Worm (Caenorhabditis elegans) whole organism, young adult: ENCODE data around the gene F23F12.13.

Source experiments
- B0336.3 ChIP-seq: fragments of 200-800 bp; sonication (Bioruptor generic); IDR thresholded peaks from 2 replicates; pipeline ENCODE4 v1.3.6; 2022; ENCODE audit warnings: missing genetic modification characterization, missing compliant biosample characterization
- F22D6.2 ChIP-seq: sonication (generic microtip); optimal IDR thresholded peaks from 2 replicates; lab custom pipeline; 2016; ENCODE audit warnings: mild to moderate bottlenecking, missing genetic modification characterization, missing compliant biosample characterization
- F23B12.7 ChIP-seq: sonication (generic microtip); optimal IDR thresholded peaks from 2 replicates; lab custom pipeline; 2017; ENCODE audit warnings: missing genetic modification characterization, mild to moderate bottlenecking, missing compliant biosample characterization, antibody characterized with exemption, moderate library complexity; ENCODE audit not compliant: insufficient read depth
- F37B4.10 ChIP-seq: fragments of 200-800 bp; sonication (Bioruptor generic); IDR thresholded peaks from 2 replicates; pipeline ENCODE4 v1.3.6; 2022; ENCODE audit warnings: missing genetic modification characterization, missing compliant biosample characterization
- K11D2.4 ChIP-seq: fragments of 200-800 bp; sonication (Bioruptor generic); IDR thresholded peaks from 2 replicates; pipeline ENCODE4 v1.3.6; 2022; ENCODE audit warnings: missing genetic modification reagents, missing genetic modification characterization, missing compliant biosample characterization
- K12H6.12 ChIP-seq: fragments of 200-800 bp; sonication (Bioruptor generic); optimal IDR thresholded peaks from 2 replicates; lab custom pipeline; 2018; ENCODE audit warnings: mild to moderate bottlenecking, missing genetic modification characterization, missing compliant biosample characterization
- Y53G8AR.9 ChIP-seq: fragments of 200-800 bp; sonication (Bioruptor generic); conservative IDR thresholded peaks from 2 replicates; pipeline ENCODE4 v1.3.6; 2022; ENCODE audit warnings: missing genetic modification reagents, missing genetic modification characterization, missing compliant biosample characterization
- Y56A3A.18 ChIP-seq: fragments of 200-800 bp; sonication (Bioruptor generic); IDR thresholded peaks from 2 replicates; pipeline ENCODE4 v1.3.6; 2022; ENCODE audit warnings: missing genetic modification reagents, missing genetic modification characterization, missing compliant biosample characterization
- ama-1 ChIP-seq, 3 experiments: fragments of 150-350 bp in 1 of 3; sonication (generic microtip) in 2 of 3; optimal IDR thresholded peaks; 2 replicates each; lab custom pipeline; 2014 to 2018; ENCODE audit warnings: missing biosample characterization in 2 of 3, missing genetic modification characterization in 2 of 3, missing genetic modification reagents in 2 of 3
- athp-1 ChIP-seq: sonication (generic microtip); optimal IDR thresholded peaks from 2 replicates; lab custom pipeline; 2017; ENCODE audit warnings: mild to moderate bottlenecking, missing genetic modification characterization, missing compliant biosample characterization
- attf-5 ChIP-seq: fragments of 200-800 bp; sonication (Bioruptor generic); optimal IDR thresholded peaks from 2 replicates; lab custom pipeline; 2018; ENCODE audit warnings: mild to moderate bottlenecking, missing genetic modification characterization, missing compliant biosample characterization
- attf-6 ChIP-seq: fragments of 200-800 bp; sonication (Bioruptor generic); IDR thresholded peaks from 2 replicates; pipeline ENCODE4 v1.3.6; 2022; ENCODE audit warnings: missing genetic modification reagents, missing genetic modification characterization, missing compliant biosample characterization
- bed-2 ChIP-seq: fragments of 200-800 bp; sonication (Bioruptor generic); IDR thresholded peaks from 2 replicates; pipeline ENCODE4 v1.3.6; 2022; ENCODE audit warnings: missing genetic modification reagents, missing genetic modification characterization, missing compliant biosample characterization
- cebp-1 ChIP-seq, 2 experiments: fragments of 200-800 bp in 1 of 2; sonication (Bioruptor generic) in 1 of 2; sonication (generic microtip) in 1 of 2; IDR thresholded peaks in 1 of 2; optimal IDR thresholded peaks in 1 of 2; 2 replicates each; pipeline versions ENCODE4 v1.3.6 to Lab custom; 2017 to 2022; ENCODE audit warnings: missing compliant biosample characterization in 2 of 2, missing genetic modification characterization in 2 of 2, mild to moderate bottlenecking in 1 of 2, missing genetic modification reagents in 1 of 2, moderate library complexity in 1 of 2
- cebp-2 ChIP-seq: fragments of 200-800 bp; sonication (Bioruptor generic); IDR thresholded peaks from 2 replicates; pipeline ENCODE4 v1.3.6; 2022; ENCODE audit warnings: missing genetic modification characterization, missing compliant biosample characterization
- ceh-100 ChIP-seq: fragments of 200-800 bp; sonication (Bioruptor generic); IDR thresholded peaks from 2 replicates; pipeline ENCODE4 v1.3.6; 2022; ENCODE audit warnings: missing genetic modification reagents, missing genetic modification characterization, missing compliant biosample characterization
- die-1 ChIP-seq: sonication (generic microtip); optimal IDR thresholded peaks from 2 replicates; lab custom pipeline; 2016; ENCODE audit warnings: missing genotype, mild to moderate bottlenecking, missing genetic modification characterization, missing compliant biosample characterization
- egl-18 ChIP-seq: fragments of 200-800 bp; sonication (Bioruptor generic); IDR thresholded peaks from 2 replicates; pipeline ENCODE4 v1.3.6; 2022; ENCODE audit warnings: missing genetic modification reagents, missing genetic modification characterization, missing compliant biosample characterization
- egrh-3 ChIP-seq: fragments of 200-800 bp; sonication (Bioruptor generic); IDR thresholded peaks from 2 replicates; pipeline ENCODE4 v1.3.6; 2022; ENCODE audit warnings: missing genetic modification reagents, missing genetic modification characterization, missing compliant biosample characterization
- ets-4 ChIP-seq: fragments of 200-800 bp; sonication (Bioruptor generic); optimal IDR thresholded peaks from 2 replicates; lab custom pipeline; 2018; ENCODE audit warnings: mild to moderate bottlenecking, missing genetic modification characterization, missing compliant biosample characterization
- hrde-1 ChIP-seq: sonication (generic microtip); optimal IDR thresholded peaks from 2 replicates; lab custom pipeline; 2016; ENCODE audit warnings: missing genetic modification characterization, mild to moderate bottlenecking, missing compliant biosample characterization, moderate library complexity, missing genotype, missing genetic modification reagents, borderline replicate concordance
- let-526 ChIP-seq: fragments of 200-800 bp; sonication (Bioruptor generic); IDR thresholded peaks from 2 replicates; pipeline ENCODE4 v1.3.6; 2022; ENCODE audit warnings: missing genetic modification reagents, missing genetic modification characterization, missing compliant biosample characterization
- lin-26 ChIP-seq: fragments of 200-800 bp; sonication (Bioruptor generic); IDR thresholded peaks from 2 replicates; pipeline ENCODE4 v1.3.6; 2022; ENCODE audit warnings: missing genetic modification reagents, missing genetic modification characterization, missing compliant biosample characterization
- lin-35 ChIP-seq, 3 experiments: fragments of 150-350 bp in 2 of 3; sonication (generic microtip) in 1 of 3; optimal IDR thresholded peaks; 2 replicates each; lab custom pipeline; 2014 to 2018; ENCODE audit warnings: missing biosample characterization in 3 of 3, missing genetic modification characterization in 3 of 3, missing genetic modification reagents in 3 of 3
- lin-40 ChIP-seq: sonication (generic microtip); optimal IDR thresholded peaks from 2 replicates; lab custom pipeline; 2016; ENCODE audit warnings: missing genetic modification characterization, mild to moderate bottlenecking, missing compliant biosample characterization, missing genotype, missing genetic modification reagents
- lin-54 ChIP-seq: fragments of 200-800 bp; sonication (Bioruptor generic); optimal IDR thresholded peaks from 2 replicates; lab custom pipeline; 2018; ENCODE audit warnings: mild to moderate bottlenecking, missing genetic modification characterization, missing compliant biosample characterization
- madf-3 ChIP-seq: fragments of 200-800 bp; sonication (Bioruptor generic); IDR thresholded peaks from 2 replicates; pipeline ENCODE4 v1.3.6; 2022; ENCODE audit warnings: missing genetic modification reagents, missing genetic modification characterization, missing compliant biosample characterization
- madf-6 ChIP-seq: fragments of 200-800 bp; sonication (Bioruptor generic); IDR thresholded peaks from 2 replicates; pipeline ENCODE4 v1.3.6; 2022; ENCODE audit warnings: missing genetic modification reagents, missing genetic modification characterization, missing compliant biosample characterization
- mcd-1 ChIP-seq: fragments of 200-800 bp; sonication (Bioruptor generic); IDR thresholded peaks from 2 replicates; pipeline ENCODE4 v1.3.6; 2022; ENCODE audit warnings: missing genetic modification reagents, missing genetic modification characterization, missing compliant biosample characterization
- nfya-2 ChIP-seq: fragments of 200-800 bp; sonication (Bioruptor generic); IDR thresholded peaks from 2 replicates; pipeline ENCODE4 v1.3.6; 2022; ENCODE audit warnings: missing genetic modification reagents, missing genetic modification characterization, missing compliant biosample characterization
- nhr-120 ChIP-seq: fragments of 200-800 bp; sonication (Bioruptor generic); IDR thresholded peaks from 2 replicates; pipeline ENCODE4 v1.3.6; 2022; ENCODE audit warnings: missing genetic modification characterization, missing compliant biosample characterization
- nhr-27 ChIP-seq: fragments of 200-800 bp; sonication (Bioruptor generic); optimal IDR thresholded peaks from 2 replicates; lab custom pipeline; 2018; ENCODE audit warnings: mild to moderate bottlenecking, missing genetic modification characterization, moderate library complexity, missing compliant biosample characterization
- nhr-80 ChIP-seq: sonication (generic microtip); optimal IDR thresholded peaks from 2 replicates; lab custom pipeline; 2016; ENCODE audit warnings: missing genetic modification characterization, missing compliant biosample characterization
- nhr-90 ChIP-seq: sonication (generic microtip); optimal IDR thresholded peaks from 2 replicates; lab custom pipeline; 2016; ENCODE audit warnings: missing genotype, mild to moderate bottlenecking, missing genetic modification characterization, missing compliant biosample characterization
- pbrm-1 ChIP-seq: fragments of 200-800 bp; sonication (Bioruptor generic); IDR thresholded peaks from 2 replicates; pipeline ENCODE4 v1.3.6; 2022; ENCODE audit warnings: missing genetic modification reagents, missing genetic modification characterization, missing compliant biosample characterization
- pha-4 ChIP-seq: fragments of 150-350 bp; sonication (generic microtip); optimal IDR thresholded peaks from 2 replicates; lab custom pipeline; 2014; ENCODE audit warnings: missing biosample characterization, missing genetic modification reagents, missing genetic modification characterization
- rcor-1 ChIP-seq: fragments of 200-800 bp; sonication (Bioruptor generic); IDR thresholded peaks from 2 replicates; pipeline ENCODE4 v1.3.6; 2022; ENCODE audit warnings: missing genetic modification reagents, missing genetic modification characterization, missing compliant biosample characterization
- somi-1 ChIP-seq: fragments of 200-800 bp; sonication (Bioruptor generic); optimal IDR thresholded peaks from 2 replicates; lab custom pipeline; 2018; ENCODE audit warnings: mild to moderate bottlenecking, missing genetic modification characterization, missing compliant biosample characterization
- tbp1 ChIP-seq: fragments of 200-800 bp; sonication (Bioruptor generic); optimal IDR thresholded peaks from 2 replicates; lab custom pipeline; 2018; ENCODE audit warnings: mild to moderate bottlenecking, missing genetic modification characterization, missing compliant biosample characterization
- tlf-1 ChIP-seq: fragments of 200-800 bp; sonication (Bioruptor generic); optimal IDR thresholded peaks from 2 replicates; lab custom pipeline; 2018; ENCODE audit warnings: mild to moderate bottlenecking, missing genetic modification characterization, missing compliant biosample characterization
- zfh-2 ChIP-seq: fragments of 200-800 bp; sonication (Bioruptor generic); conservative IDR thresholded peaks from 2 replicates; pipeline ENCODE4 v1.3.6; 2022; ENCODE audit warnings: missing genetic modification reagents, missing genetic modification characterization, missing compliant biosample characterization
- zim-3 ChIP-seq: sonication (generic microtip); optimal IDR thresholded peaks from 2 replicates; lab custom pipeline; 2017; ENCODE audit warnings: mild to moderate bottlenecking, missing genetic modification characterization, moderate library complexity, missing compliant biosample characterization
- ztf-18 ChIP-seq: sonication (generic microtip); optimal IDR thresholded peaks from 2 replicates; lab custom pipeline; 2016; ENCODE audit warnings: missing genotype, mild to moderate bottlenecking, missing genetic modification characterization, missing compliant biosample characterization
- ztf-28 ChIP-seq: fragments of 200-800 bp; sonication (Bioruptor generic); IDR thresholded peaks from 2 replicates; pipeline ENCODE4 v1.3.6; 2022; ENCODE audit warnings: missing genetic modification reagents, missing genetic modification characterization, missing compliant biosample characterization
- ztf-3 ChIP-seq: fragments of 200-800 bp; sonication (Bioruptor generic); optimal IDR thresholded peaks from 2 replicates; lab custom pipeline; 2018; ENCODE audit warnings: mild to moderate bottlenecking, missing genetic modification characterization, missing compliant biosample characterization

F23F12.13 gene

ce11 chrIII:6452278-6452677 lies 43.2 kb upstream of the F23F12.13 start, which contains the start of gene set-1:
TSS of gene set-1 (minus strand) at chrIII:6452378.
- TF ChIP-seq nhr-120 (no peak), lin-35 (GFP tag; optimal IDR thresholded peaks at IDR 0.05; lab: Kevin White, UChicago) (no peak), athp-1 (tag; lab: Kevin White, UChicago) (no peak), ceh-100 (no peak), zfh-2 (GFP tag; lab: Robert Waterston, UW) (no peak), let-526 (GFP tag; lab: Robert Waterston, UW) (no peak), F37B4.10 (no peak), nfya-2 (GFP tag; lab: Robert Waterston, UW) (no peak), Y53G8AR.9 (no peak), ztf-28 (GFP tag; lab: Robert Waterston, UW) (no peak), bed-2 (no peak), tbp1 (GFP tag; lab: Kevin White, UChicago) (no peak), F22D6.2 (tag; lab: Kevin White, UChicago) (no peak), zim-3 (no peak)

- no peak for TF ChIP-seq nhr-80 (tag; lab: Kevin White, UChicago)
- peak; percentile 22 for TF ChIP-seq lin-54 (GFP tag; lab: Kevin White, UChicago)
- no peak for TF ChIP-seq ceh-100
- no peak for TF ChIP-seq egl-18 (GFP tag; lab: Robert Waterston, UW)
- TF ChIP-seq lin-35 (GFP tag; optimal IDR thresholded peaks at IDR 0.05; lab: Kevin White, UChicago): no peak
- TF ChIP-seq hrde-1 (tag; lab: Kevin White, UChicago): no peak
- TF ChIP-seq K11D2.4 (GFP tag; lab: Robert Waterston, UW): no peak
- no peak for TF ChIP-seq Y56A3A.18 (GFP tag; lab: Robert Waterston, UW)
- peak; percentile 33; the same call in 1 of the 2 replicates for TF ChIP-seq mcd-1
- 0 out of 2 replicates have a peak, but pooled peaks have one; percentile 34 for TF ChIP-seq madf-6
- TF ChIP-seq F23B12.7: no peak
- TF ChIP-seq ztf-3 (GFP tag; lab: Kevin White, UChicago): no peak
- TF ChIP-seq, all 124 proteins: peak for 3
These were observed 42.8 kb upstream of the F23F12.13 start for ce11 chrIII:6452683-6453082.

- TF ChIP-seq die-1 (tag; lab: Kevin White, UChicago) (peak; percentile 53), ama-1 (optimal IDR thresholded peaks at IDR 0.05; lab: Kevin White, UChicago) (no peak), ama-1 (GFP tag; optimal IDR thresholded peaks at IDR 0.05; lab: Kevin White, UChicago) (no peak), Y53G8AR.9 (peak; percentile 55; the same call in 1 of the 2 replicates), nhr-27 (tag; lab: Kevin White, UChicago) (no peak), cebp-1 (GFP tag; IDR thresholded peaks at IDR 0.05; lab: Robert Waterston, UW) (no peak), cebp-1 (tag; optimal IDR thresholded peaks at IDR 0.05; lab: Kevin White, UChicago) (peak; percentile 81), nhr-90 (tag; lab: Kevin White, UChicago) (peak; percentile 37), tlf-1 (peak; percentile 36), K12H6.12 (tag; lab: Kevin White, UChicago) (peak; percentile 38), B0336.3 (GFP tag; lab: Robert Waterston, UW) (peak; percentile 62), zfh-2 (GFP tag; lab: Robert Waterston, UW) (peak; percentile 88), attf-6 (GFP tag; lab: Robert Waterston, UW) (peak; percentile 21; the same call in 1 of the 2 replicates), madf-3 (GFP tag; lab: Robert Waterston, UW) (0 out of 2 replicates have a peak, but pooled peaks have one; percentile 39), rcor-1 (peak; percentile 85), ets-4 (GFP tag; lab: Kevin White, UChicago) (no peak), cebp-2 (GFP tag; lab: Robert Waterston, UW) (no peak), somi-1 (GFP tag; lab: Kevin White, UChicago) (peak; percentile 9), pha-4 (tag; lab: Kevin White, UChicago) (peak; percentile 44), nhr-80 (tag; lab: Kevin White, UChicago) (peak; percentile 82), ztf-18 (tag; lab: Kevin White, UChicago) (peak; percentile 94), mcd-1 (peak; percentile 77), lin-40 (tag; lab: Kevin White, UChicago) (peak; percentile 52), attf-5 (GFP tag; lab: Kevin White, UChicago) (peak; percentile 98), egrh-3 (peak; percentile 43; the same call in 1 of the 2 replicates), pbrm-1 (GFP tag; lab: Robert Waterston, UW) (peak; percentile 76), tbp1 (GFP tag; lab: Kevin White, UChicago) (peak; percentile 66), lin-26 (GFP tag; lab: Robert Waterston, UW) (peak; percentile 17; the same call in 1 of the 2 replicates)
These were observed 41.8 kb upstream of the F23F12.13 start for ce11 chrIII:6453665-6454064.
